Fruit fly (Drosophila melanogaster): ENCODE measurements around the gene Cdc5.

dm6 chr3L:312323-312722, 48.9 kb downstream of the Cdc5 start:
- TF ChIP-seq CG31627 (GFP tag; optimal IDR thresholded peaks at IDR 0.05) (no peak), CG16779 (tag; optimal IDR thresholded peaks at IDR 0.05) (no peak), Lpt (GFP tag; optimal IDR thresholded peaks at IDR 0.05) (no peak), CG10631 (GFP tag; optimal IDR thresholded peaks at IDR 0.05) (no peak)
